Worm (Caenorhabditis elegans) whole organism, mixed stage, embryonic: ENCODE data around the gene K08D8.9.

Experiments
- elt-3 ChIP-seq: fragments of 150-350 bp; optimal IDR thresholded peaks from 2 replicates; lab custom pipeline; 2014; ENCODE audit warnings: missing biosample characterization, missing genetic modification characterization
- mep-1 ChIP-seq: fragments of 150-350 bp; optimal IDR thresholded peaks from 2 replicates; lab custom pipeline; 2017; ENCODE audit warnings: missing biosample characterization, missing genetic modification reagents, missing genetic modification characterization, inconsistent platforms
- nhr-28 ChIP-seq: fragments of 150-350 bp; optimal IDR thresholded peaks from 2 replicates; lab custom pipeline; 2014; ENCODE audit warnings: missing biosample characterization, missing genetic modification characterization
- pha-4 ChIP-seq: fragments of 150-350 bp; optimal IDR thresholded peaks from 2 replicates; lab custom pipeline; 2018; ENCODE audit warnings: missing biosample characterization, missing genetic modification reagents, missing genetic modification characterization
- sem-2 ChIP-seq: fragments of 200-800 bp; sonication (Bioruptor generic); optimal IDR thresholded peaks from 2 replicates; lab custom pipeline; 2018; ENCODE audit warnings: mild to moderate bottlenecking, missing genetic modification characterization, missing compliant biosample characterization
- snpc-4 ChIP-seq: fragments of 150-350 bp; optimal IDR thresholded peaks from 2 replicates; lab custom pipeline; 2014; ENCODE audit warnings: missing biosample characterization, missing genetic modification characterization
- unc-39 ChIP-seq: fragments of 150-350 bp; optimal IDR thresholded peaks from 2 replicates; lab custom pipeline; 2014; ENCODE audit warnings: missing biosample characterization, missing genetic modification characterization
- unc-62 ChIP-seq: fragments of 150-350 bp; optimal IDR thresholded peaks from 2 replicates; lab custom pipeline; 2014; ENCODE audit warnings: missing biosample characterization, missing genetic modification reagents, missing genetic modification characterization
- ztf-11 ChIP-seq: fragments of 150-350 bp; optimal IDR thresholded peaks from 2 replicates; lab custom pipeline; 2014; ENCODE audit warnings: missing biosample characterization, missing genetic modification characterization

DNA sequence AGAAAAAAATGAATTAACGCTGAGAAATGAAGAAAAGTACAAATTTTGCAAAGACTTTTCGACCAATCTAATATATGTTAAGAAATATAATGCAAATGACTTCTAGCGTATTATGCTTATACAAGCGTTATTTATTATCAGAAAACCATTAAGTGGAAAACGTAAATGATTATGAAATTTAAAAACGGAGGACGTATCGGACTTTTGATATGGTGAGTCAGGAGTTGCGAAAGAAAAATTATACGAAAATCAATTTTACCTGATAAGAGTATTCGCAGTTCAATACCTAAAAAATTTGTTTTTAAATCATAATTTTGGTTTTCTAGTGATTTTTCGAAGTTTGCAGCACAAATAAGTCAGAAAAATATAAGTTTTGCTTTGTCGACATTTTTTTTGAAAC lies 22.9 kb upstream of the K08D8.9 start:
- TF ChIP-seq ztf-11 (tag; lab: Kevin White, UChicago), result no peak
- no peak for TF ChIP-seq unc-62 (GFP tag; lab: Kevin White, UChicago)
- TF ChIP-seq sem-2 (GFP tag; lab: Kevin White, UChicago), result no peak
- TF ChIP-seq mep-1 (tag; lab: Kevin White, UChicago), result no peak
- no peak for TF ChIP-seq pha-4 (tag; lab: Kevin White, UChicago)
- TF ChIP-seq elt-3, result no peak
- TF ChIP-seq snpc-4 (tag; lab: Kevin White, UChicago), result no peak
- TF ChIP-seq unc-39 (tag; lab: Kevin White, UChicago), result no peak
- TF ChIP-seq nhr-28, result no peak
